Worm (Caenorhabditis elegans) whole organism, L4/young adult: Measurements from ENCODE around the gene K08H2.10.

ENCODE experiments used
- W03F9.2 ChIP-seq: fragments of 150-350 bp; optimal IDR thresholded peaks from 2 replicates; lab custom pipeline; 2014; ENCODE audit warnings: missing biosample characterization, missing genetic modification characterization
- dao-5 ChIP-seq: sonication (generic microtip); optimal IDR thresholded peaks from 2 replicates; lab custom pipeline; 2016; ENCODE audit warnings: missing genotype, missing genetic modification characterization, moderate library complexity, missing compliant biosample characterization
- him-1 ChIP-seq: sonication (generic microtip); optimal IDR thresholded peaks from 2 replicates; lab custom pipeline; 2016; ENCODE audit warnings: missing genotype, missing genetic modification reagents, missing genetic modification characterization, missing compliant biosample characterization

Gene K08H2.10

ce11 chrX:13305779-13306178, 48.2 kb downstream of the K08H2.10 start, which contains the start of gene srd-43:
Gene srd-43 (minus strand): TSS chrX:13305844.
- TF ChIP-seq dao-5 (no peak), W03F9.2 (tag; lab: Kevin White, UChicago) (no peak), him-1 (tag; lab: Kevin White, UChicago) (no peak)

- TF ChIP-seq him-1 (tag; lab: Kevin White, UChicago), result peak; percentile 89
- peak; percentile 80 for TF ChIP-seq W03F9.2 (tag; lab: Kevin White, UChicago)
- TF ChIP-seq dao-5, result peak; percentile 93
Observed at ce11 chrX:13306869-13307446, 49.4 kb downstream of the K08H2.10 start.

ce11 chrX:13307852-13308251, 50.2 kb downstream of the K08H2.10 start:
- TF ChIP-seq W03F9.2 (tag; lab: Kevin White, UChicago), result no peak
- no peak for TF ChIP-seq him-1 (tag; lab: Kevin White, UChicago)
- TF ChIP-seq dao-5, result no peak

- TF ChIP-seq W03F9.2 (tag; lab: Kevin White, UChicago) (no peak), dao-5 (no peak), him-1 (tag; lab: Kevin White, UChicago) (no peak)
Observed at ce11 chrX:13308745-13309144, 51.1 kb downstream of the K08H2.10 start, which contains the start of gene srxa-8. Gene srxa-8 (minus strand): TSS chrX:13308845.
